Fruit fly (Drosophila melanogaster) whole organism, embryonic: Measurements from ENCODE around the gene hiro.
A peak's percentile ranks its signal among the peaks of the same experiment; 100 is the strongest.

Experiments
- Awh ChIP-seq: fragments of 200-800 bp; sonication (Bioruptor generic); IDR thresholded peaks from 2 replicates; pipeline ENCODE4, ENCODE4 v1.3.6; 2022; ENCODE audit warnings: missing biosample characterization, missing genetic modification characterization
- BEAF-32 ChIP-seq: fragments of 200-800 bp; sonication (Bioruptor generic); optimal IDR thresholded peaks from 3 replicates; lab custom pipeline; 2017; ENCODE audit warnings: missing biosample characterization, missing genetic modification characterization, mild to moderate bottlenecking, moderate library complexity, missing genetic modification reagents
- CG10431 ChIP-seq: fragments of 200-800 bp; sonication (Bioruptor generic); optimal IDR thresholded peaks from 3 replicates; lab custom pipeline; 2018; ENCODE audit warnings: missing biosample characterization, mild to moderate bottlenecking, missing genetic modification characterization
- CG10565 ChIP-seq: fragments of 200-800 bp; sonication (Bioruptor generic); optimal IDR thresholded peaks from 3 replicates; lab custom pipeline; 2016; ENCODE audit warnings: missing biosample characterization, mild to moderate bottlenecking, missing genetic modification characterization
- CG11093 ChIP-seq: fragments of 200-800 bp; sonication (Bioruptor generic); IDR thresholded peaks from 3 replicates; pipeline ENCODE4 v1.3.6; 2022; ENCODE audit warnings: missing biosample characterization, missing genetic modification characterization
- CG11560 ChIP-seq: fragments of 200-800 bp; sonication (Bioruptor generic); IDR thresholded peaks from 3 replicates; pipeline ENCODE4 v1.3.6; 2022; ENCODE audit warnings: missing biosample characterization, missing genetic modification characterization
- CG11695 ChIP-seq: fragments of 200-800 bp; sonication (Bioruptor generic); IDR thresholded peaks from 3 replicates; pipeline ENCODE4 v1.3.6; 2022; ENCODE audit warnings: missing biosample characterization, missing genetic modification characterization
- CG12659 ChIP-seq: fragments of 200-800 bp; sonication (Bioruptor generic); optimal IDR thresholded peaks from 3 replicates; lab custom pipeline; 2017; ENCODE audit warnings: mild to moderate bottlenecking, missing biosample characterization, missing genetic modification reagents, missing genetic modification characterization
- CG12744 ChIP-seq: fragments of 200-800 bp; sonication (Bioruptor generic); optimal IDR thresholded peaks from 2 replicates; lab custom pipeline; 2016; ENCODE audit warnings: missing biosample characterization, missing genetic modification characterization
- CG15011 ChIP-seq: fragments of 200-800 bp; sonication (Bioruptor generic); optimal IDR thresholded peaks from 3 replicates; lab custom pipeline; 2018; ENCODE audit warnings: missing biosample characterization, mild to moderate bottlenecking, missing genetic modification characterization
- CG17186 ChIP-seq: fragments of 200-800 bp; sonication (Bioruptor generic); optimal IDR thresholded peaks from 3 replicates; lab custom pipeline; 2017; ENCODE audit warnings: missing biosample characterization, missing genetic modification reagents, missing genetic modification characterization
- CG17612 ChIP-seq: fragments of 200-800 bp; sonication (Bioruptor generic); IDR thresholded peaks from 2 replicates; pipeline ENCODE4 v1.3.6; 2022; ENCODE audit warnings: missing biosample characterization, missing genetic modification characterization
- CG2120 ChIP-seq: fragments of 200-800 bp; sonication (Bioruptor generic); optimal IDR thresholded peaks from 3 replicates; lab custom pipeline; 2016; ENCODE audit warnings: missing biosample characterization, missing genetic modification characterization
- CG34224 ChIP-seq: fragments of 200-800 bp; sonication (Bioruptor generic); IDR thresholded peaks from 3 replicates; pipeline ENCODE4 v1.3.6; 2022; ENCODE audit warnings: missing biosample characterization, missing genetic modification characterization; ENCODE audit not compliant: partially characterized antibody
- CG4730 ChIP-seq: fragments of 200-800 bp; sonication (Bioruptor generic); IDR thresholded peaks from 2 replicates; pipeline ENCODE4 v1.3.6; 2022; ENCODE audit warnings: missing biosample characterization, missing genetic modification characterization
- CG5245 ChIP-seq: fragments of 200-800 bp; sonication (Bioruptor generic); optimal IDR thresholded peaks from 3 replicates; lab custom pipeline; 2016; ENCODE audit warnings: missing biosample characterization, missing genetic modification characterization
- CG6791 ChIP-seq: fragments of 200-800 bp; sonication (Bioruptor generic); IDR thresholded peaks from 3 replicates; pipeline ENCODE4 v1.3.6; 2022; ENCODE audit warnings: missing biosample characterization, missing genetic modification characterization; ENCODE audit not compliant: partially characterized antibody
- CG9437 ChIP-seq: fragments of 200-800 bp; sonication (Bioruptor generic); optimal IDR thresholded peaks from 2 replicates; lab custom pipeline; 2018; ENCODE audit warnings: missing biosample characterization, mild to moderate bottlenecking, missing genetic modification characterization
- Camta ChIP-seq: fragments of 200-800 bp; sonication (Bioruptor generic); optimal IDR thresholded peaks from 2 replicates; lab custom pipeline; 2016; ENCODE audit warnings: missing biosample characterization, missing genetic modification characterization
- Chrac-16 ChIP-seq: fragments of 200-800 bp; sonication (Bioruptor generic); optimal IDR thresholded peaks from 3 replicates; lab custom pipeline; 2016; ENCODE audit warnings: missing biosample characterization, missing genetic modification characterization
- Dp ChIP-seq: fragments of 200-800 bp; sonication (Bioruptor generic); optimal IDR thresholded peaks from 2 replicates; lab custom pipeline; 2018; ENCODE audit warnings: missing biosample characterization, mild to moderate bottlenecking, missing genetic modification characterization, moderate library complexity
- Ets97D ChIP-seq: fragments of 200-800 bp; sonication (Bioruptor generic); optimal IDR thresholded peaks from 3 replicates; lab custom pipeline; 2016; ENCODE audit warnings: missing biosample characterization, missing genetic modification characterization
- Jarid2 ChIP-seq: fragments of 200-800 bp; sonication (Bioruptor generic); optimal IDR thresholded peaks from 3 replicates; lab custom pipeline; 2017; ENCODE audit warnings: mild to moderate bottlenecking, missing biosample characterization, missing genetic modification reagents, missing genetic modification characterization
- Mes4 ChIP-seq: fragments of 200-800 bp; sonication (Bioruptor generic); optimal IDR thresholded peaks from 2 replicates; lab custom pipeline; 2016; ENCODE audit warnings: missing biosample characterization, missing genetic modification characterization
- Mrtf ChIP-seq: fragments of 200-800 bp; sonication (Bioruptor generic); IDR thresholded peaks from 3 replicates; pipeline ENCODE4 v1.3.6; 2022; ENCODE audit warnings: missing biosample characterization, missing genetic modification characterization
- Trl ChIP-seq, 3 experiments: fragments of >200 bp in 2 of 3; fragments of 200-800 bp in 1 of 3; sonication (Bioruptor generic) in 1 of 3; optimal IDR thresholded peaks; 2 replicates in 1 of 3; 3 replicates in 2 of 3; lab custom pipeline; 2016 to 2017; ENCODE audit warnings: missing biosample characterization in 1 of 3, missing genetic modification characterization in 1 of 3
- aop ChIP-seq: fragments of 200-800 bp; sonication (Bioruptor generic); IDR thresholded peaks from 2 replicates; pipeline ENCODE4 v1.3.6; 2022; ENCODE audit warnings: missing biosample characterization, missing genetic modification characterization
- ase ChIP-seq: fragments of 200-800 bp; sonication (Bioruptor generic); IDR thresholded peaks from 3 replicates; pipeline ENCODE4 v1.3.6; 2022; ENCODE audit warnings: missing biosample characterization, missing genetic modification characterization
- bsh ChIP-seq, 2 experiments: fragments of 200-800 bp; sonication (Bioruptor generic); optimal IDR thresholded peaks; 2 replicates each; lab custom pipeline; 2017 to 2018; ENCODE audit warnings: mild to moderate bottlenecking in 2 of 2, missing biosample characterization in 2 of 2, missing genetic modification characterization in 2 of 2, moderate library complexity in 1 of 2
- caup ChIP-seq: fragments of 200-800 bp; sonication (Bioruptor generic); optimal IDR thresholded peaks from 3 replicates; lab custom pipeline; 2017; ENCODE audit warnings: missing biosample characterization, mild to moderate bottlenecking, missing genetic modification characterization, moderate library complexity; ENCODE audit not compliant: severe bottlenecking
- chm ChIP-seq: fragments of 200-800 bp; sonication (Bioruptor generic); IDR thresholded peaks from 2 replicates; pipeline ENCODE4 v1.3.6; 2022; ENCODE audit warnings: missing biosample characterization, missing genetic modification characterization
- dmrt99B ChIP-seq: fragments of 200-800 bp; sonication (Bioruptor generic); optimal IDR thresholded peaks from 2 replicates; lab custom pipeline; 2018; ENCODE audit warnings: missing biosample characterization, mild to moderate bottlenecking, missing genetic modification characterization, moderate library complexity
- ems ChIP-seq: fragments of 200-800 bp; sonication (Bioruptor generic); optimal IDR thresholded peaks from 3 replicates; lab custom pipeline; 2016; ENCODE audit warnings: missing biosample characterization, missing genetic modification characterization
- esg ChIP-seq: fragments of 200-800 bp; sonication (Bioruptor generic); conservative IDR thresholded peaks from 2 replicates; pipeline ENCODE4 v1.3.6; 2022; ENCODE audit warnings: missing biosample characterization, missing genetic modification characterization
- eve ChIP-seq, 2 experiments: fragments of >200 bp; optimal IDR thresholded peaks; 2 replicates each; lab custom pipeline; 2017; ENCODE audit warnings: missing biosample characterization in 2 of 2, missing genetic modification characterization in 2 of 2
- hkb ChIP-seq, 2 experiments: fragments of 200-800 bp in 1 of 2; fragments of >200 bp in 1 of 2; sonication (Bioruptor generic) in 1 of 2; IDR thresholded peaks in 1 of 2; optimal IDR thresholded peaks in 1 of 2; 2 replicates each; pipeline versions ENCODE4 v1.3.6 to Lab custom; 2017 to 2022; ENCODE audit warnings: missing biosample characterization in 1 of 2, missing genetic modification characterization in 1 of 2
- jumu ChIP-seq: fragments of 200-800 bp; sonication (Bioruptor generic); optimal IDR thresholded peaks from 3 replicates; lab custom pipeline; 2016; ENCODE audit warnings: missing biosample characterization, missing genetic modification characterization
- kay ChIP-seq: fragments of 200-800 bp; sonication (Bioruptor generic); optimal IDR thresholded peaks from 2 replicates; lab custom pipeline; 2016; ENCODE audit warnings: missing biosample characterization, missing genetic modification characterization
- lbe ChIP-seq: fragments of 200-800 bp; sonication (Bioruptor generic); optimal IDR thresholded peaks from 2 replicates; lab custom pipeline; 2016; ENCODE audit warnings: missing biosample characterization, mild to moderate bottlenecking, missing genetic modification characterization
- nom ChIP-seq: fragments of 200-800 bp; sonication (Bioruptor generic); optimal IDR thresholded peaks from 2 replicates; lab custom pipeline; 2017; ENCODE audit warnings: missing biosample characterization, missing genetic modification characterization, mild to moderate bottlenecking, moderate library complexity, missing genetic modification reagents
- pan ChIP-seq, 4 experiments: fragments of >200 bp in 3 of 4; fragments of 200-800 bp in 1 of 4; sonication (Bioruptor generic) in 1 of 4; optimal IDR thresholded peaks in 3 of 4; IDR thresholded peaks in 1 of 4; 2 replicates each; pipeline versions ENCODE4 v1.3.6 to Lab custom; 2017 to 2022; ENCODE audit warnings: missing biosample characterization in 2 of 4, missing genetic modification characterization in 2 of 4, mixed read lengths in 1 of 4
- run ChIP-seq: fragments of 200-800 bp; sonication (Bioruptor generic); optimal IDR thresholded peaks from 3 replicates; lab custom pipeline; 2018; ENCODE audit warnings: missing biosample characterization, mild to moderate bottlenecking, missing genetic modification characterization
- sd ChIP-seq: fragments of 200-800 bp; sonication (Bioruptor generic); optimal IDR thresholded peaks from 3 replicates; lab custom pipeline; 2018; ENCODE audit warnings: missing biosample characterization, mild to moderate bottlenecking, missing genetic modification characterization, moderate library complexity
- slou ChIP-seq: fragments of 200-800 bp; sonication (Bioruptor generic); optimal IDR thresholded peaks from 3 replicates; lab custom pipeline; 2016; ENCODE audit warnings: missing biosample characterization, missing genetic modification characterization
- slp2 ChIP-seq: fragments of 200-800 bp; sonication (Bioruptor generic); optimal IDR thresholded peaks from 2 replicates; lab custom pipeline; 2016; ENCODE audit warnings: missing biosample characterization, missing genetic modification characterization
- usp ChIP-seq: fragments of >200 bp; optimal IDR thresholded peaks from 2 replicates; lab custom pipeline; 2017; ENCODE audit warnings: missing biosample characterization, missing genetic modification characterization
- wor ChIP-seq: fragments of 200-800 bp; sonication (Bioruptor generic); IDR thresholded peaks from 2 replicates; pipeline ENCODE4 v1.3.6; 2022; ENCODE audit warnings: missing biosample characterization, missing genetic modification characterization

The hiro gene

DNA sequence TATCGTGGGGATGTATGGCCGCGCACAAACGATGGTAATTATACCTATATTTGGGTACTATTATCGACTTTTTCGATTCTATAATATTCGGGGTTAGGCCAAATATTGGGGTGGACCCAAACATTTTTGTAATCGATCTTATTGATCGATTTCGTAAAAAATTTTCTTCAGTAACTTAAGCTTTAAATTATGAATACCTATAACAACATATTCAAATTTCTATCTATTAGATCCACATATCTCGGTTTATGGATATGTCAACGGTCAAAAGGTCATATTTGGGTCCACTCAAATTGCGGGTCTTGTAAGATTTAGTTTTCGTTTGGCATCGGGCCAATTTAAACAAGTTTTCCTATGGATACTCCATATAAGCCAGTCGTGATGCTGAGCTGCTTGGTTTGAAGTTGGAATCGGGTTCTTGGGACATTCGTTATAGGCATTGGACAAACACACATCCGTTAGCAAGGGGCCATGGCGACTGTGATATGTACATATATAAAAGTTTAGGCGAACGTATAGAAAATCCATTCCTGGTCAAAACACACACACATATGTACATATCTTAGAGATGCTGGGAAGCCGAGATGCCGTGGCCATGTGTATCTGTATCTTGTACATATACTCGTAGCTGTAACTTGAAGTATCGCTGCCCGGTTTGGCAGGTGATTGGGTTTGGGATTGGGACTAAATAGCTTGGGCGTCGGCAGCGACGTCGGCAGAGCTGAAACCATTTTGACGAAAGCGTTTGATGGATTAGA, 12.6 kb upstream of the hiro start (continued):
- peak; percentile 68 for TF ChIP-seq CG12659 (GFP tag; lab: Kevin White, UChicago)
- TF ChIP-seq Camta = no peak
- TF ChIP-seq dmrt99B (tag; lab: Kevin White, UChicago) = peak; percentile 67
- peak; percentile 23 for TF ChIP-seq Mes4 (GFP tag; lab: Kevin White, UChicago)
- no peak for TF ChIP-seq pan (optimal IDR thresholded peaks at IDR 0.05; lab: Kevin White, UChicago)
- peak in 1 of 2 experiments; percentile 53 for TF ChIP-seq pan (GFP tag; optimal IDR thresholded peaks at IDR 0.05 in 1 of 2, IDR thresholded peaks at IDR 0.05 in 1 of 2)
- TF ChIP-seq usp (GFP tag; lab: Kevin White, UChicago) = no peak
- peak; percentile 56; the same call in 1 of the 2 replicates for TF ChIP-seq chm
- no peak for TF ChIP-seq BEAF-32 (GFP tag; lab: Kevin White, UChicago)
- no peak for TF ChIP-seq sd (tag; lab: Kevin White, UChicago)
- TF ChIP-seq CG17612 (GFP tag; lab: Robert Waterston, UW) = no peak
- no peak for TF ChIP-seq Ets97D
- no peak for TF ChIP-seq CG10431 (GFP tag; lab: Kevin White, UChicago)
- TF ChIP-seq CG5245 (GFP tag; lab: Kevin White, UChicago) = no peak
- TF ChIP-seq Chrac-16 (GFP tag; lab: Kevin White, UChicago) = peak; percentile 42
- no peak for TF ChIP-seq CG10565
- no peak for TF ChIP-seq nom (GFP tag; lab: Kevin White, UChicago)
- no peak for TF ChIP-seq aop (GFP tag; lab: Robert Waterston, UW)
- no peak for TF ChIP-seq CG17186 (GFP tag; lab: Kevin White, UChicago)
- no peak; the same call in 1 of the 2 replicates for TF ChIP-seq CG4730
- no peak for TF ChIP-seq CG11560 (tag; lab: Robert Waterston, UW)
- peak; percentile 59 for TF ChIP-seq CG9437
- peak; percentile 43; the same call in 1 of the 2 replicates for TF ChIP-seq Awh (GFP tag; lab: Robert Waterston, UW)
- peak; percentile 9 for TF ChIP-seq CG12744
- TF ChIP-seq hkb (optimal IDR thresholded peaks at IDR 0.05; lab: Kevin White, UChicago) = no peak
- TF ChIP-seq hkb (GFP tag; IDR thresholded peaks at IDR 0.05; lab: Robert Waterston, UW) = peak; percentile 80
- TF ChIP-seq wor (GFP tag; lab: Robert Waterston, UW) = no peak
- peak; percentile 49 for TF ChIP-seq run
- peak; percentile 17; the same call in 1 of the 3 replicates for TF ChIP-seq ase (GFP tag; lab: Robert Waterston, UW)
- no peak for TF ChIP-seq CG34224
- no peak for TF ChIP-seq ems
- peak in 1 of 2 experiments; percentile 77 for TF ChIP-seq bsh (GFP tag; optimal IDR thresholded peaks at IDR 0.05; lab: Kevin White, UChicago)
- TF ChIP-seq CG11695 (GFP tag; lab: Robert Waterston, UW) = peak; percentile 79
- no peak for TF ChIP-seq slou (GFP tag; lab: Kevin White, UChicago)
- peak; percentile 45; the same call in 1 of the 2 replicates for TF ChIP-seq esg
- peak; percentile 14 for TF ChIP-seq Jarid2
- peak; percentile 69 for TF ChIP-seq CG2120 (GFP tag; lab: Kevin White, UChicago)
- TF ChIP-seq Trl (optimal IDR thresholded peaks at IDR 0.05; lab: Kevin White, UChicago) = no peak
- TF ChIP-seq Trl (GFP tag; optimal IDR thresholded peaks at IDR 0.05; lab: Kevin White, UChicago) = peak; percentile 45
- TF ChIP-seq jumu (GFP tag; lab: Kevin White, UChicago) = no peak
- peak; percentile 38 for TF ChIP-seq CG15011 (GFP tag; lab: Kevin White, UChicago)
- peak; percentile 61 for TF ChIP-seq caup (GFP tag; lab: Kevin White, UChicago)
- no peak for TF ChIP-seq lbe (GFP tag; lab: Kevin White, UChicago)
- TF ChIP-seq Dp (GFP tag; lab: Kevin White, UChicago) = no peak
- TF ChIP-seq CG11093 (GFP tag; lab: Robert Waterston, UW) = no peak
- no peak for TF ChIP-seq Mrtf (GFP tag; lab: Robert Waterston, UW)
- TF ChIP-seq kay = no peak
- TF ChIP-seq CG6791 (GFP tag; lab: Robert Waterston, UW) = 0 out of 3 replicates have a peak, but pooled peaks have one; percentile 16
- TF ChIP-seq slp2 (GFP tag; lab: Kevin White, UChicago) = no peak
- TF ChIP-seq eve (GFP tag; optimal IDR thresholded peaks at IDR 0.05; lab: Kevin White, UChicago) = no peak
